Fruit fly (Drosophila melanogaster): ENCODE results near the gene CheB98a.

dm6 chr3R:28831626-28832267 is 25.2 kb downstream of the CheB98a start, which contains the start of gene WASp:
- TF ChIP-seq CTCF (optimal IDR thresholded peaks at IDR 0.05): peak in 1 of 2 experiments; percentile 24
- no peak for TF ChIP-seq CG8478 (optimal IDR thresholded peaks at IDR 0.05)
